Worm (Caenorhabditis elegans): ENCODE data around the gene swsn-4.

swsn-4 gene

ce11 chrIV:11083609-11084008 lies 42.2 kb upstream of the swsn-4 start, which contains the start of gene klc-1 (continued):
- TF ChIP-seq akir-1 (GFP tag; optimal IDR thresholded peaks at IDR 0.05) (no peak), B0261.1 (tag; optimal IDR thresholded peaks at IDR 0.05) (no peak), efl-1 (GFP tag; optimal IDR thresholded peaks at IDR 0.05) (peak; percentile 93), Y56A3A.18 (GFP tag; IDR thresholded peaks at IDR 0.05) (no peak), atf-7 (tag; optimal IDR thresholded peaks at IDR 0.05) (no peak)

DNA sequence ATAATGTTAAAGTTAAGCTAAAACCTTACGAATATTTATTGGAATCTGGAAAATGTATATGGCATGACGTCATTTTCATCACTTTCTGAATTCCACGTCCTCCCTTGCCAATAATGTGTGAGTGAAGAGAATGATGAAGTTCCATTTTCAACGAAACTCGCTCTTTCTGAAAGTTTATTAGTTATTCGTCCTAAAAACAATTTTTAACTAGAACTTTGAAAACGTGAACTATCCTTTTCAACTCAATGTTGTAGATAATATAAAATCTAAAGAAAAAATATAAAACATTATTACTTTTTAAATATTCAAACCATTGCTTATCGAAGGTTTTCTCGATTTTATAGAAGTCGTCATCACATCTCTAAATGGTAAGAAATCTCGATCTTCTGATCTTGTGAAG lies 36.3 kb upstream of the swsn-4 start, which contains the start of gene M7.7:
TSS of gene M7.7 (plus strand) at position 301 of the 400 bp plus-strand sequence.
- no peak for TF ChIP-seq rec-8 (tag; optimal IDR thresholded peaks at IDR 0.05)
- TF ChIP-seq nhr-80 (tag; optimal IDR thresholded peaks at IDR 0.05): no peak
- no peak for TF ChIP-seq cebp-1 (GFP tag; IDR thresholded peaks at IDR 0.05)
- no peak for TF ChIP-seq cebp-1 (tag; optimal IDR thresholded peaks at IDR 0.05)
- TF ChIP-seq hrde-1 (tag; optimal IDR thresholded peaks at IDR 0.05; ENCODE audit: borderline replicate concordance): no peak
- no peak for TF ChIP-seq repo-1 (tag; optimal IDR thresholded peaks at IDR 0.05)
- no peak for TF ChIP-seq cebp-2 (GFP tag; IDR thresholded peaks at IDR 0.05)
- TF ChIP-seq mxl-1 (tag; optimal IDR thresholded peaks at IDR 0.05): no peak
- TF ChIP-seq pbrm-1 (GFP tag; IDR thresholded peaks at IDR 0.05): no peak
- no peak for TF ChIP-seq hmg-20 (GFP tag; IDR thresholded peaks at IDR 0.05)
- no peak for TF ChIP-seq attf-3 (GFP tag; conservative IDR thresholded peaks at IDR 0.05)
- TF ChIP-seq F37B4.10 (GFP tag; IDR thresholded peaks at IDR 0.05): no peak
- no peak for TF ChIP-seq sptf-2 (GFP tag; optimal IDR thresholded peaks at IDR 0.05)
- TF ChIP-seq ama-1 (optimal IDR thresholded peaks at IDR 0.05): no peak
- TF ChIP-seq ama-1 (GFP tag; optimal IDR thresholded peaks at IDR 0.05): no peak

- no peak for TF ChIP-seq pha-4 (tag; optimal IDR thresholded peaks at IDR 0.05)
- peak; percentile 49 for TF ChIP-seq somi-1 (GFP tag; optimal IDR thresholded peaks at IDR 0.05)
- no peak for TF ChIP-seq F57C9.4 (tag; optimal IDR thresholded peaks at IDR 0.05)
- peak; percentile 5 for TF ChIP-seq ztf-26 (tag; optimal IDR thresholded peaks at IDR 0.05)
- no peak for TF ChIP-seq F55B11.4 (tag; optimal IDR thresholded peaks at IDR 0.05; ENCODE audit: borderline replicate concordance, insufficient read depth)
- TF ChIP-seq Y95B8A.8 (GFP tag; IDR thresholded peaks at IDR 0.05): no peak
- no peak for TF ChIP-seq ztf-25 (GFP tag; IDR thresholded peaks at IDR 0.05)
Measured at ce11 chrIV:11092502-11093080, 33.2 kb upstream of the swsn-4 start, which contains the start of gene bcc-1. bcc-1 (minus strand) TSS chrIV:11092552.

DNA sequence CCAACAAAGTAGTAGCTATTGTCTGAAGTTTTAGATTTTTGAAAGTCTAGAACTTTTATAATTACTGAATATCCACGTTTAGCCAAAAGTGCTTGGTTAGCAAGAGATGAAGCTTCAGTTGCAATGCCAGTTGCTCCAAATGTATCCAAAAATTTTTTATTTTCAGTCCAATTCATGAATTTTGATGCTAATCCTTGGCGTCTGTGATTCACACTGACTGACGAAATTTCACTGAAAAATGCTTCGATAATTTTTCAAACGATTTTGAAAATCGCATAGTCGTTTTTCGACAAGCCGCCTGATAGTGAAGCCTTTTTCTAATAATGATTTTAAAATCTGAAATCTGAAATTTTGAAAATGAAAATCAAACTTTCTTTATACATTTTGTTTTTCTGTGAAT lies 31.8 kb upstream of the swsn-4 start:
- TF ChIP-seq B0336.3 (GFP tag; IDR thresholded peaks at IDR 0.05): no peak
- no peak for TF ChIP-seq ztf-28 (GFP tag; IDR thresholded peaks at IDR 0.05)
- no peak for TF ChIP-seq zim-3 (tag; optimal IDR thresholded peaks at IDR 0.05)
- no peak for TF ChIP-seq mes-4 (tag; optimal IDR thresholded peaks at IDR 0.05)
- TF ChIP-seq nfya-2 (GFP tag; IDR thresholded peaks at IDR 0.05): no peak
- TF ChIP-seq K12H6.12 (tag; optimal IDR thresholded peaks at IDR 0.05): no peak
- no peak for TF ChIP-seq T07F8.4 (tag; optimal IDR thresholded peaks at IDR 0.05)
- no peak for TF ChIP-seq dox-1 (GFP tag; IDR thresholded peaks at IDR 0.05)

- TF ChIP-seq hmg-20 (GFP tag; IDR thresholded peaks at IDR 0.05) (no peak), nfya-1 (tag; optimal IDR thresholded peaks at IDR 0.05; ENCODE audit: borderline replicate concordance, insufficient read depth) (no peak), lin-26 (GFP tag; IDR thresholded peaks at IDR 0.05) (no peak), B0035.1 (tag; optimal IDR thresholded peaks at IDR 0.05) (no peak), ztf-6 (GFP tag; IDR thresholded peaks at IDR 0.05) (no peak), nhr-27 (tag; optimal IDR thresholded peaks at IDR 0.05) (no peak), unc-62 (GFP tag; optimal IDR thresholded peaks at IDR 0.05) (no peak), hlh-12 (tag; optimal IDR thresholded peaks at IDR 0.05) (no peak), snpc-1.1 (tag; optimal IDR thresholded peaks at IDR 0.05; ENCODE audit: insufficient read depth) (no peak), lag-1 (GFP tag; IDR thresholded peaks at IDR 0.05) (no peak)
Measured at ce11 chrIV:11094974-11095373, 30.9 kb upstream of the swsn-4 start, which contains the start of gene M7.8. M7.8 (minus strand) TSS chrIV:11095085.
